Worm (Caenorhabditis elegans) whole organism, L3 larva: Measurements from ENCODE around the gene chpf-1.

Experiments used
- R02D3.7 ChIP-seq: fragments of 150-350 bp; optimal IDR thresholded peaks from 2 replicates; lab custom pipeline; 2014; ENCODE audit warnings: missing biosample characterization, missing genetic modification characterization
- ZK546.5 ChIP-seq: sonication (generic microtip); optimal IDR thresholded peaks from 2 replicates; lab custom pipeline; 2017; ENCODE audit warnings: missing biosample characterization, missing genetic modification characterization
- egl-27 ChIP-seq: sonication (generic microtip); optimal IDR thresholded peaks from 4 replicates; lab custom pipeline; 2017; ENCODE audit warnings: missing biosample characterization, missing genetic modification reagents, missing genetic modification characterization
- fkh-10 ChIP-seq: sonication (generic microtip); optimal IDR thresholded peaks from 2 replicates; lab custom pipeline; 2017; ENCODE audit warnings: missing biosample characterization, missing genetic modification reagents, missing genetic modification characterization
- lin-15B ChIP-seq: fragments of 150-350 bp; optimal IDR thresholded peaks from 2 replicates; lab custom pipeline; 2014; ENCODE audit warnings: missing biosample characterization, missing genetic modification characterization
- nfya-1 ChIP-seq: sonication (generic microtip); optimal IDR thresholded peaks from 2 replicates; lab custom pipeline; 2017; ENCODE audit warnings: missing genetic modification characterization, mild to moderate bottlenecking, missing compliant biosample characterization, antibody characterized with exemption, moderate library complexity; ENCODE audit not compliant: insufficient read depth
- nhr-11 ChIP-seq: fragments of 150-350 bp; optimal IDR thresholded peaks from 2 replicates; lab custom pipeline; 2014; ENCODE audit warnings: missing biosample characterization, missing genetic modification characterization
- nhr-23 ChIP-seq: fragments of 150-350 bp; optimal IDR thresholded peaks from 2 replicates; lab custom pipeline; 2014; ENCODE audit warnings: missing biosample characterization, missing genetic modification reagents, missing genetic modification characterization
- nhr-76 ChIP-seq: fragments of 150-350 bp; sonication (generic microtip); optimal IDR thresholded peaks from 5 replicates; lab custom pipeline; 2014; ENCODE audit warnings: missing biosample characterization, missing genetic modification characterization
- pha-4 ChIP-seq: fragments of 150-350 bp; optimal IDR thresholded peaks from 2 replicates; lab custom pipeline; 2014; ENCODE audit warnings: missing biosample characterization, missing genetic modification reagents, missing genetic modification characterization
- unc-39 ChIP-seq: sonication (generic microtip); optimal IDR thresholded peaks from 4 replicates; lab custom pipeline; 2017; ENCODE audit warnings: missing biosample characterization, missing genetic modification characterization
- unc-62 ChIP-seq: fragments of 150-350 bp; sonication (generic microtip); optimal IDR thresholded peaks from 4 replicates; lab custom pipeline; 2014; ENCODE audit warnings: missing biosample characterization, missing genetic modification reagents, missing genetic modification characterization
- zag-1 ChIP-seq: fragments of 150-350 bp; optimal IDR thresholded peaks from 2 replicates; lab custom pipeline; 2014; ENCODE audit warnings: missing biosample characterization, missing genetic modification characterization
- ztf-4 ChIP-seq: fragments of 150-350 bp; optimal IDR thresholded peaks from 2 replicates; lab custom pipeline; 2014; ENCODE audit warnings: missing biosample characterization, missing genetic modification characterization

DNA sequence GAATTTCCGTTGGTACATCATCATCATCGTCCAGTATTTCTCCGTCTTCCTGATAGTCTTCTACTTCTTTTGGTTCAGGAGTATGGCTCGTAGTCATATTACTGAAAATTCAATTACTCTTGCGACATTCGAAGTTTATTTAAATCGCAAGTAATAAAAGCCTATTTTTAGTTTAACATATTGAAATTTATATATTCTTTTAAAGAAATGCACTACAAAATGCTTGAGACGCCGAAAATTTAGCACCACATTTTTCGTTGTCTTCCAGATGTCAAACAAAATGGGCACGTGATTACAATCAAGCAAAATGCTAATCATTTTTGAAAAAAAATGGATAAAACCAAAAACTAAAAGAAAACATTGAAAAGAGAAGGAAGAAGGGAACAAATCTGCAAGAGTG is 8.7 kb upstream of the chpf-1 start, which contains the start of gene zhit-3:
- TF ChIP-seq lin-15B (tag; lab: Kevin White, UChicago) (no peak), zag-1 (no peak), pha-4 (no peak), unc-62 (GFP tag; lab: Kevin White, UChicago) (no peak), nhr-11 (tag; lab: Kevin White, UChicago) (no peak), nhr-23 (tag; lab: Kevin White, UChicago) (no peak), fkh-10 (GFP tag; lab: Kevin White, UChicago) (no peak), egl-27 (tag; lab: Kevin White, UChicago) (no peak), ztf-4 (no peak), unc-39 (tag; lab: Kevin White, UChicago) (no peak), R02D3.7 (tag; lab: Kevin White, UChicago) (no peak), nhr-76 (tag; lab: Kevin White, UChicago) (no peak), ZK546.5 (tag; lab: Kevin White, UChicago) (no peak), nfya-1 (tag; lab: Kevin White, UChicago) (no peak)
